Fruit fly (Drosophila melanogaster) whole organism: ENCODE measurements around the gene Btnd.

Experiments used
- CG8478 ChIP-seq: fragments of >200 bp; optimal IDR thresholded peaks from 2 replicates; lab custom pipeline; 2018; ENCODE audit warnings: inconsistent platforms
- EcR ChIP-seq, 2 experiments: fragments of >200 bp; optimal IDR thresholded peaks; 2 replicates each; lab custom pipeline; 2017; ENCODE audit warnings: missing biosample characterization in 2 of 2, missing genetic modification characterization in 2 of 2, missing genetic modification reagents in 2 of 2
- pan ChIP-seq: fragments of >200 bp; optimal IDR thresholded peaks from 2 replicates; lab custom pipeline; 2017
- psq ChIP-seq: fragments of >200 bp; optimal IDR thresholded peaks from 2 replicates; lab custom pipeline; 2017
- usp ChIP-seq: fragments of >200 bp; optimal IDR thresholded peaks from 2 replicates; lab custom pipeline; 2017; ENCODE audit warnings: missing biosample characterization, missing genetic modification characterization, mixed read lengths

dm6 chrX:6201459-6201858, 17.7 kb downstream of the Btnd start:
- TF ChIP-seq EcR (GFP tag; optimal IDR thresholded peaks at IDR 0.05; lab: Kevin White, UChicago) (no peak), usp (no peak), psq (lab: Kevin White, UChicago) (no peak), pan (lab: Kevin White, UChicago) (no peak), CG8478 (lab: Kevin White, UChicago) (no peak)
